Fruit fly (Drosophila melanogaster) whole organism, prepupa: ENCODE data around the gene CG33286.
A peak's percentile ranks its signal among the peaks of the same experiment; 100 is the strongest.

Source experiments
- Blimp-1 ChIP-seq: fragments of 200-800 bp; sonication (Bioruptor generic); optimal IDR thresholded peaks from 3 replicates; lab custom pipeline; 2017; ENCODE audit warnings: missing biosample characterization, missing genetic modification characterization, mild to moderate bottlenecking, moderate library complexity, missing genetic modification reagents
- CG10631 ChIP-seq: fragments of 200-800 bp; sonication (Bioruptor generic); optimal IDR thresholded peaks from 2 replicates; lab custom pipeline; 2016; ENCODE audit warnings: missing biosample characterization, missing genetic modification characterization
- CG10669 ChIP-seq: fragments of 200-800 bp; sonication (Bioruptor generic); optimal IDR thresholded peaks from 3 replicates; lab custom pipeline; 2018; ENCODE audit warnings: missing biosample characterization, mild to moderate bottlenecking, missing genetic modification characterization, moderate library complexity
- CG11294 ChIP-seq: fragments of 200-800 bp; sonication (Bioruptor generic); IDR thresholded peaks from 2 replicates; pipeline ENCODE4 v1.3.6; 2022; ENCODE audit warnings: missing biosample characterization, missing genetic modification characterization
- CG11902 ChIP-seq: fragments of 200-800 bp; sonication (Bioruptor generic); optimal IDR thresholded peaks from 3 replicates; lab custom pipeline; 2016; ENCODE audit warnings: missing biosample characterization, missing genetic modification characterization
- CG15336 ChIP-seq: fragments of 200-800 bp; sonication (Bioruptor generic); IDR thresholded peaks from 2 replicates; pipeline ENCODE4 v1.3.6; 2022; ENCODE audit warnings: missing biosample characterization, missing genetic modification characterization
- CG1621 ChIP-seq: fragments of 200-800 bp; sonication (Bioruptor generic); optimal IDR thresholded peaks from 3 replicates; lab custom pipeline; 2018; ENCODE audit warnings: missing biosample characterization, mild to moderate bottlenecking, missing genetic modification characterization
- CG16779 ChIP-seq: fragments of 200-800 bp; sonication (Bioruptor generic); optimal IDR thresholded peaks from 3 replicates; lab custom pipeline; 2017; ENCODE audit warnings: missing biosample characterization, mild to moderate bottlenecking, missing genetic modification characterization
- CG3032 ChIP-seq: fragments of 200-800 bp; optimal IDR thresholded peaks from 2 replicates; lab custom pipeline; 2019; ENCODE audit warnings: missing biosample characterization, mild to moderate bottlenecking, missing genetic modification characterization, moderate library complexity
- CG32006 ChIP-seq: fragments of 200-800 bp; sonication (Bioruptor generic); optimal IDR thresholded peaks from 3 replicates; lab custom pipeline; 2017; ENCODE audit warnings: missing biosample characterization, mild to moderate bottlenecking, missing genetic modification characterization
- CG34406 ChIP-seq: fragments of 200-800 bp; sonication (Bioruptor generic); optimal IDR thresholded peaks from 3 replicates; lab custom pipeline; 2016; ENCODE audit warnings: missing biosample characterization, missing genetic modification characterization
- CG3919 ChIP-seq: fragments of 200-800 bp; sonication (Bioruptor generic); optimal IDR thresholded peaks from 3 replicates; lab custom pipeline; 2016; ENCODE audit warnings: missing biosample characterization, missing genetic modification characterization
- CG6163 ChIP-seq: fragments of 200-800 bp; sonication (Bioruptor generic); IDR thresholded peaks from 3 replicates; pipeline ENCODE4 v1.3.6; 2022; ENCODE audit warnings: missing biosample characterization, missing genetic modification characterization
- CG6276 ChIP-seq: fragments of 200-800 bp; sonication (Bioruptor generic); optimal IDR thresholded peaks from 2 replicates; lab custom pipeline; 2017; ENCODE audit warnings: missing biosample characterization, mild to moderate bottlenecking, missing genetic modification characterization
- CG6792 ChIP-seq: fragments of 200-800 bp; sonication (Bioruptor generic); optimal IDR thresholded peaks from 3 replicates; lab custom pipeline; 2016; ENCODE audit warnings: missing biosample characterization, missing genetic modification characterization
- CG6808 ChIP-seq: fragments of 200-800 bp; sonication (Bioruptor generic); optimal IDR thresholded peaks from 3 replicates; lab custom pipeline; 2017; ENCODE audit warnings: missing biosample characterization, missing genetic modification characterization, mild to moderate bottlenecking, moderate library complexity, missing genetic modification reagents
- CG6854 ChIP-seq: fragments of 200-800 bp; sonication (Bioruptor generic); optimal IDR thresholded peaks from 2 replicates; lab custom pipeline; 2017; ENCODE audit warnings: missing biosample characterization, mild to moderate bottlenecking, missing genetic modification characterization
- CG7368 ChIP-seq: fragments of 200-800 bp; sonication (Bioruptor generic); optimal IDR thresholded peaks from 3 replicates; lab custom pipeline; 2016; ENCODE audit warnings: missing biosample characterization, missing genetic modification characterization
- CG8119 ChIP-seq: fragments of 200-800 bp; sonication (Bioruptor generic); IDR thresholded peaks from 3 replicates; pipeline ENCODE4 v1.3.6; 2022; ENCODE audit warnings: missing biosample characterization, missing genetic modification characterization
- CG8319 ChIP-seq: fragments of 200-800 bp; sonication (Bioruptor generic); optimal IDR thresholded peaks from 3 replicates; lab custom pipeline; 2016; ENCODE audit warnings: missing biosample characterization, missing genetic modification characterization
- CG8632 ChIP-seq: fragments of 200-800 bp; sonication (Bioruptor generic); optimal IDR thresholded peaks from 3 replicates; lab custom pipeline; 2016; ENCODE audit warnings: missing biosample characterization, missing genetic modification characterization
- Eip75B ChIP-seq: fragments of 200-800 bp; sonication (Bioruptor generic); optimal IDR thresholded peaks from 3 replicates; lab custom pipeline; 2016; ENCODE audit warnings: missing biosample characterization, missing genetic modification characterization
- Eip93F ChIP-seq: fragments of 200-800 bp; sonication (Bioruptor generic); optimal IDR thresholded peaks from 2 replicates; lab custom pipeline; 2016; ENCODE audit warnings: missing biosample characterization, mild to moderate bottlenecking, missing genetic modification characterization
- Ets96B ChIP-seq: fragments of 200-800 bp; optimal IDR thresholded peaks from 2 replicates; lab custom pipeline; 2019; ENCODE audit warnings: missing biosample characterization, mild to moderate bottlenecking, missing genetic modification characterization, moderate library complexity
- Gug ChIP-seq: fragments of 200-800 bp; sonication (Bioruptor generic); IDR thresholded peaks from 2 replicates; pipeline ENCODE4 v1.3.6; 2022; ENCODE audit warnings: missing biosample characterization, missing genetic modification characterization
- Hr38 ChIP-seq: sonication (Bioruptor generic); optimal IDR thresholded peaks from 2 replicates; lab custom pipeline; 2016; ENCODE audit warnings: missing biosample characterization, missing genetic modification characterization
- Met ChIP-seq: fragments of 200-800 bp; sonication (Bioruptor generic); optimal IDR thresholded peaks from 3 replicates; lab custom pipeline; 2016; ENCODE audit warnings: missing biosample characterization, missing genetic modification characterization
- OdsH ChIP-seq: fragments of 200-800 bp; sonication (Bioruptor generic); optimal IDR thresholded peaks from 3 replicates; lab custom pipeline; 2016; ENCODE audit warnings: missing biosample characterization, missing genetic modification characterization
- Smox ChIP-seq: fragments of 200-800 bp; sonication (Bioruptor generic); optimal IDR thresholded peaks from 3 replicates; lab custom pipeline; 2016; ENCODE audit warnings: missing biosample characterization, missing genetic modification characterization
- Sox102F ChIP-seq: fragments of 200-800 bp; sonication (Bioruptor generic); optimal IDR thresholded peaks from 2 replicates; lab custom pipeline; 2016; ENCODE audit warnings: missing biosample characterization, mild to moderate bottlenecking, missing genetic modification characterization
- Sox15 ChIP-seq: fragments of 200-800 bp; sonication (Bioruptor generic); optimal IDR thresholded peaks from 3 replicates; lab custom pipeline; 2016; ENCODE audit warnings: missing biosample characterization, missing genetic modification characterization
- acj6 ChIP-seq: fragments of 200-800 bp; sonication (Bioruptor generic); optimal IDR thresholded peaks from 3 replicates; lab custom pipeline; 2016; ENCODE audit warnings: missing biosample characterization, missing genetic modification characterization
- cyc ChIP-seq: fragments of 200-800 bp; sonication (Bioruptor generic); optimal IDR thresholded peaks from 3 replicates; lab custom pipeline; 2016; ENCODE audit warnings: missing biosample characterization, missing genetic modification characterization
- dac ChIP-seq: fragments of 200-800 bp; sonication (Bioruptor generic); optimal IDR thresholded peaks from 2 replicates; lab custom pipeline; 2017; ENCODE audit warnings: missing biosample characterization, mild to moderate bottlenecking, missing genetic modification characterization
- esn ChIP-seq: fragments of 200-800 bp; sonication (Bioruptor generic); optimal IDR thresholded peaks from 2 replicates; lab custom pipeline; 2016; ENCODE audit warnings: missing biosample characterization, mild to moderate bottlenecking, missing genetic modification characterization, moderate library complexity
- fd59A ChIP-seq: fragments of 200-800 bp; sonication (Bioruptor generic); optimal IDR thresholded peaks from 2 replicates; lab custom pipeline; 2017; ENCODE audit warnings: missing biosample characterization, mild to moderate bottlenecking, missing genetic modification characterization, missing genetic modification reagents
- fd85E ChIP-seq: fragments of 200-800 bp; sonication (Bioruptor generic); optimal IDR thresholded peaks from 3 replicates; lab custom pipeline; 2016; ENCODE audit warnings: missing biosample characterization, missing genetic modification characterization
- fkh ChIP-seq: fragments of 200-800 bp; sonication (Bioruptor generic); optimal IDR thresholded peaks from 3 replicates; lab custom pipeline; 2017; ENCODE audit warnings: missing biosample characterization, mild to moderate bottlenecking, missing genetic modification characterization, moderate library complexity
- lz ChIP-seq: fragments of 200-800 bp; sonication (Bioruptor generic); optimal IDR thresholded peaks from 3 replicates; lab custom pipeline; 2016; ENCODE audit warnings: missing biosample characterization, missing genetic modification characterization
- net ChIP-seq: fragments of 200-800 bp; sonication (Bioruptor generic); optimal IDR thresholded peaks from 3 replicates; lab custom pipeline; 2016; ENCODE audit warnings: missing biosample characterization, missing genetic modification characterization
- pdm3 ChIP-seq: fragments of 200-800 bp; sonication (Bioruptor generic); optimal IDR thresholded peaks from 3 replicates; lab custom pipeline; 2016; ENCODE audit warnings: missing biosample characterization, missing genetic modification characterization
- salr ChIP-seq, 2 experiments: fragments of 200-800 bp; sonication (Bioruptor generic); optimal IDR thresholded peaks; 3 replicates each; lab custom pipeline; 2016 to 2018; ENCODE audit warnings: missing biosample characterization in 2 of 2, missing genetic modification characterization in 2 of 2, mild to moderate bottlenecking in 1 of 2
- spab ChIP-seq: fragments of 200-800 bp; sonication (Bioruptor generic); optimal IDR thresholded peaks from 2 replicates; lab custom pipeline; 2017; ENCODE audit warnings: missing biosample characterization, mild to moderate bottlenecking, missing genetic modification characterization, missing genetic modification reagents
- ss ChIP-seq, 2 experiments: fragments of 200-800 bp; sonication (Bioruptor generic); optimal IDR thresholded peaks; 2 replicates in 1 of 2; 3 replicates in 1 of 2; lab custom pipeline; 2017 to 2018; ENCODE audit warnings: mild to moderate bottlenecking in 2 of 2, missing biosample characterization in 2 of 2, missing genetic modification characterization in 2 of 2, moderate library complexity in 1 of 2
- svp ChIP-seq: fragments of 200-800 bp; sonication (Bioruptor generic); peaks from one replicate; lab custom pipeline; 2016; ENCODE audit warnings: missing biosample characterization, missing genetic modification characterization
- topi ChIP-seq: fragments of 200-800 bp; sonication (Bioruptor generic); optimal IDR thresholded peaks from 3 replicates; lab custom pipeline; 2016; ENCODE audit warnings: missing biosample characterization, missing genetic modification characterization

Gene CG33286

DNA sequence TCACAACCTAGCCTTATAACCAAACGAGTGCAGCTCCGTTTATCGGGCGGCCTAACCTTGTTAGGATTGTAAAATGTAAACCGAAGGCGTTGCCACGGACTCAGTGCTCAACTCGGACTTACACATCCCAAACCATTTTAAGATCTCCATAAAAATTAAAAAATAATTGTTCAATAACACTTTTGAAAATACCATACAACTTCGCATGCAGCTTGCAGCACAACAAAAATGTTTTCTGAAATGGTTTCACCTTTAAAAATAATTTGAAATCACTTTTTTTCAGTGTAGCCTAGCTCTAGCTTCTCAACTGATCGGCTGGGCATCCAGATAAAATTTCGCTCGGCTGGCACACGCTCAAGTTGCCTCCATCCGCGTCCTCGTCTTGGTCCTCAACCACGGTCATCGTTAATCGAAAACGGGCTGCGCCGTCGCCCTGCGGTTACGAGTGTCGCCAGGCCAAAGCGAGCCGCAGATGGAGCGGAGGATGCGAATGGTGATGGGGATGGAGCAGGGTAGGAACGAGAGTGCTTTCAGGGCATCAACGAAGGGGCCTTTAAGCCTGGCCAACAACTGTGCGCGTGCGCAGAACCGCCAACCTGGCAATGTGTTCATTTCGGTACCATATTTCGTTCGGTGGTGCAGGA lies 22.9 kb downstream of the CG33286 start (continued):
- TF ChIP-seq CG15336 (GFP tag; lab: Robert Waterston, UW) (peak; percentile 80), ss (GFP tag; optimal IDR thresholded peaks at IDR 0.05; lab: Kevin White, UChicago) (peak in 1 of 2 experiments; percentile 72), CG32006 (GFP tag; lab: Kevin White, UChicago) (peak; percentile 77), dac (GFP tag; lab: Kevin White, UChicago) (peak; percentile 60), OdsH (GFP tag; lab: Kevin White, UChicago) (peak; percentile 89), Sox102F (GFP tag; lab: Kevin White, UChicago) (peak; percentile 70), Sox15 (GFP tag; lab: Kevin White, UChicago) (peak; percentile 67), CG11294 (GFP tag; lab: Robert Waterston, UW) (peak; percentile 62), fd85E (GFP tag; lab: Kevin White, UChicago) (peak; percentile 53), CG34406 (GFP tag; lab: Kevin White, UChicago) (peak; percentile 78), esn (peak; percentile 61), CG8319 (GFP tag; lab: Kevin White, UChicago) (peak; percentile 81), Eip75B (peak; percentile 83), pdm3 (peak; percentile 84), CG6808 (GFP tag; lab: Kevin White, UChicago) (peak; percentile 76), cyc (GFP tag; lab: Kevin White, UChicago) (peak; percentile 68), CG7368 (peak; percentile 74), lz (peak; percentile 69), topi (GFP tag; lab: Kevin White, UChicago) (peak; percentile 76), net (GFP tag; lab: Kevin White, UChicago) (peak; percentile 80), CG8632 (GFP tag; lab: Kevin White, UChicago) (peak; percentile 78), Eip93F (GFP tag; lab: Kevin White, UChicago) (no peak), CG10669 (peak; percentile 87)

DNA sequence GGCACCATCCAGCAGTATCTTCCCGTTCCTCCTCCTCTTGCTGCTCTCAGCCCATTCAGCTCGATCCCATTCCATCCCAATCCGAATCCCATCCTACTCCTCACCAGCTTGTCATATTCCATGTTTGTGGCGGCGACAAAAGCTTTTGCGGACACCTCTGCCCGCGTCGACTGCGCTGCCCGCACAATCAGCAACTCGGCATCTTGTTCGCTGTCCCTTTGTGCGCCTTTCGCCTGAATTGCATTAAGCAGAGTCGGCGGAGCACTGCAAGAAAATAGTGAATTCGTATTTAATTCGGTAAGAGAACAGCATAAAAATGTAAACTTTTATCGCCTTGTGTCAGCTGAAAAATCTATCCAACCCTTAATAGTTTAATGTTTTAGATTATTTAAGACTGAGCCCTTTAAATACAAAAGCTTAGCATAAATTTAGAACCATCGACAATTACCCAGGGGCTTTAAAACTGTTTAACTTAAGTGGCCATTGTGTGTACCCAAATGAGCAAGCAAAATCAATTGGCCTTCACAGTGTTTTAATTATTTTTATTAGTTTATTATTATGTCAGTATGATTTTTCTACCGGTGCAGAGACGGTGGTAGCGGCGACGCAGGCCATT lies 23.9 kb downstream of the CG33286 start:
- TF ChIP-seq spab (GFP tag; lab: Kevin White, UChicago): peak; percentile 98
- TF ChIP-seq CG3032 (tag; lab: Kevin White, UChicago): peak; percentile 97
- TF ChIP-seq CG34406 (GFP tag; lab: Kevin White, UChicago): peak; percentile 95
- TF ChIP-seq CG6276 (GFP tag; lab: Kevin White, UChicago): peak; percentile 83
- peak; percentile 72 for TF ChIP-seq Gug (GFP tag; lab: Robert Waterston, UW)
- peak; percentile 84 to 94 for TF ChIP-seq salr (GFP tag; optimal IDR thresholded peaks at IDR 0.05; lab: Kevin White, UChicago)
- TF ChIP-seq Sox102F (GFP tag; lab: Kevin White, UChicago): peak; percentile 86
- TF ChIP-seq svp (GFP tag; lab: Kevin White, UChicago): peak; percentile 97
- TF ChIP-seq cyc (GFP tag; lab: Kevin White, UChicago): peak; percentile 87
- TF ChIP-seq Smox: peak; percentile 88
- TF ChIP-seq Blimp-1: peak; percentile 74
- TF ChIP-seq Met: peak; percentile 91
- peak; percentile 90 for TF ChIP-seq lz
- TF ChIP-seq CG8119: peak; percentile 88
- TF ChIP-seq CG8319 (GFP tag; lab: Kevin White, UChicago): peak; percentile 90
- peak; percentile 6 for TF ChIP-seq fd85E (GFP tag; lab: Kevin White, UChicago)
- TF ChIP-seq CG10669: peak; percentile 96
- TF ChIP-seq fd59A (GFP tag; lab: Kevin White, UChicago): peak; percentile 98
- peak; percentile 94 for TF ChIP-seq acj6 (GFP tag; lab: Kevin White, UChicago)
- TF ChIP-seq CG1621 (tag; lab: Kevin White, UChicago): peak; percentile 84
- TF ChIP-seq CG11902: peak; percentile 89
- peak; percentile 88 for TF ChIP-seq CG16779 (tag; lab: Kevin White, UChicago)
- TF ChIP-seq CG3919 (GFP tag; lab: Kevin White, UChicago): peak; percentile 96
- peak; percentile 96 for TF ChIP-seq Ets96B (tag; lab: Kevin White, UChicago)
- peak; percentile 71; the same call in 1 of the 3 replicates for TF ChIP-seq CG6163 (GFP tag; lab: Robert Waterston, UW)
- no peak for TF ChIP-seq Hr38 (GFP tag; lab: Kevin White, UChicago)
- peak; percentile 94 for TF ChIP-seq CG10631 (GFP tag; lab: Kevin White, UChicago)
- peak; percentile 43; the same call in 1 of the 2 replicates for TF ChIP-seq CG11294 (GFP tag; lab: Robert Waterston, UW)
- TF ChIP-seq CG6792: peak; percentile 91
- TF ChIP-seq CG6854 (GFP tag; lab: Kevin White, UChicago): no peak
- TF ChIP-seq OdsH (GFP tag; lab: Kevin White, UChicago): peak; percentile 94
- TF ChIP-seq CG8632 (GFP tag; lab: Kevin White, UChicago): peak; percentile 91
- TF ChIP-seq Eip93F (GFP tag; lab: Kevin White, UChicago): peak; percentile 63
- TF ChIP-seq fkh (GFP tag; lab: Kevin White, UChicago): no peak
- peak; percentile 91 to 96 for TF ChIP-seq ss (GFP tag; optimal IDR thresholded peaks at IDR 0.05; lab: Kevin White, UChicago)
- peak; percentile 93 for TF ChIP-seq topi (GFP tag; lab: Kevin White, UChicago)
